Worm (Caenorhabditis elegans) whole organism, L2 larva: ENCODE data around the gene C33G8.2.
"Not testable (repeated sequence)": the region's sequence is repeated elsewhere in the genome, so short reads cannot be mapped to it uniquely, and the experiment has no call there.

Source experiments
- F13H6.1 ChIP-seq: sonication (generic microtip); optimal IDR thresholded peaks from 2 replicates; lab custom pipeline; 2016; ENCODE audit warnings: missing genetic modification characterization, missing compliant biosample characterization
- Y55F3AM.14 ChIP-seq: fragments of 200-800 bp; sonication (Bioruptor generic); optimal IDR thresholded peaks from 2 replicates; lab custom pipeline; 2018; ENCODE audit warnings: mild to moderate bottlenecking, missing genetic modification characterization, missing compliant biosample characterization
- ZK546.5 ChIP-seq: sonication (generic microtip); optimal IDR thresholded peaks from 2 replicates; lab custom pipeline; 2017; ENCODE audit warnings: missing biosample characterization, missing genetic modification characterization
- alr-1 ChIP-seq: fragments of 150-350 bp; optimal IDR thresholded peaks from 2 replicates; lab custom pipeline; 2014; ENCODE audit warnings: missing biosample characterization, missing genetic modification characterization
- aly-2 ChIP-seq: fragments of 150-350 bp; optimal IDR thresholded peaks from 2 replicates; lab custom pipeline; 2014; ENCODE audit warnings: missing biosample characterization, missing genetic modification characterization
- ama-1 ChIP-seq: fragments of 150-350 bp; optimal IDR thresholded peaks from 2 replicates; lab custom pipeline; 2018; ENCODE audit warnings: inconsistent platforms
- blmp-1 ChIP-seq: sonication (generic microtip); optimal IDR thresholded peaks from 2 replicates; lab custom pipeline; 2017; ENCODE audit warnings: missing genetic modification characterization, mild to moderate bottlenecking, missing compliant biosample characterization, antibody characterized with exemption, moderate library complexity; ENCODE audit not compliant: insufficient read depth
- ceh-16 ChIP-seq: fragments of 150-350 bp; optimal IDR thresholded peaks from 2 replicates; lab custom pipeline; 2014; ENCODE audit warnings: missing biosample characterization, missing genetic modification characterization
- ceh-82 ChIP-seq: fragments of 150-350 bp; optimal IDR thresholded peaks from 2 replicates; lab custom pipeline; 2014; ENCODE audit warnings: missing biosample characterization, missing genetic modification characterization
- crh-2 ChIP-seq: sonication (generic microtip); optimal IDR thresholded peaks from 2 replicates; lab custom pipeline; 2017; ENCODE audit warnings: missing biosample characterization, missing genetic modification characterization
- dmd-4 ChIP-seq: sonication (generic microtip); optimal IDR thresholded peaks from 2 replicates; lab custom pipeline; 2017; ENCODE audit warnings: missing biosample characterization, missing genetic modification characterization
- egl-27 ChIP-seq: sonication (generic microtip); optimal IDR thresholded peaks from 3 replicates; lab custom pipeline; 2017; ENCODE audit warnings: missing biosample characterization, missing genetic modification reagents, missing genetic modification characterization
- elt-1 ChIP-seq: fragments of 150-350 bp; optimal IDR thresholded peaks from 2 replicates; lab custom pipeline; 2014; ENCODE audit warnings: missing biosample characterization, missing genetic modification characterization
- fos-1 ChIP-seq: fragments of 150-350 bp; optimal IDR thresholded peaks from 2 replicates; lab custom pipeline; 2014; ENCODE audit warnings: missing biosample characterization, missing genetic modification characterization
- gmeb-1 ChIP-seq: fragments of 150-350 bp; optimal IDR thresholded peaks from 2 replicates; lab custom pipeline; 2014; ENCODE audit warnings: missing biosample characterization, missing genetic modification characterization
- lin-11 ChIP-seq: fragments of 150-350 bp; sonication (generic microtip); optimal IDR thresholded peaks from 2 replicates; lab custom pipeline; 2014; ENCODE audit warnings: missing biosample characterization, missing genetic modification characterization, inconsistent platforms, mixed read lengths
- lin-39 ChIP-seq: fragments of 150-350 bp; optimal IDR thresholded peaks from 2 replicates; lab custom pipeline; 2014; ENCODE audit warnings: missing biosample characterization, missing genetic modification reagents, missing genetic modification characterization
- lsy-2 ChIP-seq, 2 experiments: fragments of 150-350 bp in 1 of 2; sonication (generic microtip) in 1 of 2; optimal IDR thresholded peaks; 2 replicates each; lab custom pipeline; 2014 to 2017; ENCODE audit warnings: missing biosample characterization in 2 of 2, missing genetic modification characterization in 2 of 2
- mab-5 ChIP-seq: fragments of 150-350 bp; optimal IDR thresholded peaks from 2 replicates; lab custom pipeline; 2014; ENCODE audit warnings: missing biosample characterization, missing genetic modification characterization
- mbf-1 ChIP-seq: sonication (generic microtip); optimal IDR thresholded peaks from 2 replicates; lab custom pipeline; 2017; ENCODE audit warnings: missing biosample characterization, missing genetic modification characterization
- mdl-1 ChIP-seq, 2 experiments: fragments of 150-350 bp in 1 of 2; sonication (generic microtip) in 1 of 2; optimal IDR thresholded peaks; 2 replicates each; lab custom pipeline; 2017; ENCODE audit warnings: missing biosample characterization in 2 of 2, missing genetic modification characterization in 2 of 2
- nhr-10 ChIP-seq: sonication (generic microtip); optimal IDR thresholded peaks from 2 replicates; lab custom pipeline; 2017; ENCODE audit warnings: missing biosample characterization, missing genetic modification characterization
- nhr-11 ChIP-seq: fragments of 150-350 bp; optimal IDR thresholded peaks from 2 replicates; lab custom pipeline; 2014; ENCODE audit warnings: missing biosample characterization, missing genetic modification characterization
- nhr-12 ChIP-seq: fragments of 150-350 bp; optimal IDR thresholded peaks from 2 replicates; lab custom pipeline; 2014; ENCODE audit warnings: missing biosample characterization, missing genetic modification characterization
- nhr-129 ChIP-seq: fragments of 150-350 bp; optimal IDR thresholded peaks from 2 replicates; lab custom pipeline; 2014; ENCODE audit warnings: missing biosample characterization, missing genetic modification characterization
- nhr-21 ChIP-seq: fragments of 150-350 bp; optimal IDR thresholded peaks from 2 replicates; lab custom pipeline; 2014; ENCODE audit warnings: missing biosample characterization, missing genetic modification characterization
- nhr-23 ChIP-seq: fragments of 150-350 bp; optimal IDR thresholded peaks from 2 replicates; lab custom pipeline; 2014; ENCODE audit warnings: missing biosample characterization, missing genetic modification reagents, missing genetic modification characterization
- nhr-237 ChIP-seq: fragments of 150-350 bp; optimal IDR thresholded peaks from 2 replicates; lab custom pipeline; 2014; ENCODE audit warnings: missing biosample characterization, missing genetic modification characterization
- nhr-25 ChIP-seq: fragments of 150-350 bp; sonication (generic microtip); optimal IDR thresholded peaks from 3 replicates; lab custom pipeline; 2014; ENCODE audit warnings: missing biosample characterization, missing genetic modification characterization
- nhr-6 ChIP-seq: fragments of 150-350 bp; optimal IDR thresholded peaks from 2 replicates; lab custom pipeline; 2014; ENCODE audit warnings: missing biosample characterization, missing genetic modification characterization
- nhr-77 ChIP-seq: fragments of 150-350 bp; optimal IDR thresholded peaks from 2 replicates; lab custom pipeline; 2014; ENCODE audit warnings: missing biosample characterization, missing genetic modification characterization
- peb-1 ChIP-seq: fragments of 150-350 bp; optimal IDR thresholded peaks from 2 replicates; lab custom pipeline; 2014; ENCODE audit warnings: missing biosample characterization, missing genetic modification characterization
- sem-4 ChIP-seq: fragments of 150-350 bp; optimal IDR thresholded peaks from 2 replicates; lab custom pipeline; 2014; ENCODE audit warnings: missing biosample characterization, missing genetic modification reagents, missing genetic modification characterization
- skn-1 ChIP-seq: sonication (generic microtip); optimal IDR thresholded peaks from 2 replicates; lab custom pipeline; 2017; ENCODE audit warnings: missing biosample characterization, missing genetic modification characterization
- sma-3 ChIP-seq: sonication (generic microtip); optimal IDR thresholded peaks from 2 replicates; lab custom pipeline; 2016; ENCODE audit warnings: missing genetic modification reagents, missing genetic modification characterization, missing compliant biosample characterization
- sma-9 ChIP-seq, 2 experiments: fragments of 150-350 bp in 1 of 2; sonication (generic microtip) in 1 of 2; optimal IDR thresholded peaks; 2 replicates each; lab custom pipeline; 2014 to 2016; ENCODE audit warnings: missing genetic modification characterization in 2 of 2, mild to moderate bottlenecking in 1 of 2, missing biosample characterization in 1 of 2, missing compliant biosample characterization in 1 of 2, missing genetic modification reagents in 1 of 2, moderate library complexity in 1 of 2
- unc-39 ChIP-seq: fragments of 150-350 bp; optimal IDR thresholded peaks from 2 replicates; lab custom pipeline; 2014; ENCODE audit warnings: missing biosample characterization, missing genetic modification characterization
- unc-55 ChIP-seq: fragments of 150-350 bp; sonication (generic microtip); optimal IDR thresholded peaks from 3 replicates; lab custom pipeline; 2014; ENCODE audit warnings: missing biosample characterization, missing genetic modification reagents, missing genetic modification characterization
- zag-1 ChIP-seq: fragments of 150-350 bp; optimal IDR thresholded peaks from 2 replicates; lab custom pipeline; 2014; ENCODE audit warnings: missing biosample characterization, missing genetic modification characterization
- ztf-1 ChIP-seq: fragments of 200-800 bp; sonication (Bioruptor generic); conservative IDR thresholded peaks from 2 replicates; pipeline ENCODE4 v1.3.6; 2022; ENCODE audit warnings: missing genetic modification characterization, missing compliant biosample characterization
- ztf-11 ChIP-seq: sonication (generic microtip); optimal IDR thresholded peaks from 2 replicates; lab custom pipeline; 2017; ENCODE audit warnings: missing biosample characterization, missing genetic modification characterization
- ztf-4 ChIP-seq: fragments of 150-350 bp; optimal IDR thresholded peaks from 2 replicates; lab custom pipeline; 2014; ENCODE audit warnings: missing biosample characterization, missing genetic modification characterization

C33G8.2 gene

DNA sequence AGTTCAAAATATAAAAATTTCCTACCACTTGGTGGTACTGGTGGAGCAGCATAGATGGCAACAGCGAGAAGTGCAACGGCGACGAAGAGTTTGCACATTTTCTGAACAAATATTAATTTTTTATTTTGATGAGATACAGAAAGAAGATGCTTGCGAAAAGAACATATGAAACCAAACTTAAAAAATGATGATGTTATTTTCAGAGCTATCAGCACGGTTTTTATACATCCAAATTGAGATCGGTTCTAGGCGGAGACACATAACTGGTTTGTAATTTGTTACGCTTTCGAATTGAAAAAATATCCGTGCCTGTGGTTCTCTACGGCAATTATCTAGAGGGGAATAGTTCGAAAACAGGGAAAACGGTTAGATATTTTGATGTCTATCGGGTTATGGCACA is 43.5 kb downstream of the C33G8.2 start, which contains the start of gene txt-17:
Gene txt-17, minus strand, starts transcription at position 101 of the 400 bp plus-strand sequence.
- TF ChIP-seq nhr-6 (tag; lab: Kevin White, UChicago) (no peak), nhr-11 (tag; lab: Kevin White, UChicago) (no peak), nhr-77 (tag; lab: Kevin White, UChicago) (no peak), nhr-129 (tag; lab: Kevin White, UChicago) (no peak), crh-2 (tag; lab: Kevin White, UChicago) (no peak), sma-9 (GFP tag; optimal IDR thresholded peaks at IDR 0.05; lab: Kevin White, UChicago) (no peak), sma-9 (tag; optimal IDR thresholded peaks at IDR 0.05; lab: Kevin White, UChicago) (no peak), lsy-2 (tag; optimal IDR thresholded peaks at IDR 0.05; lab: Kevin White, UChicago) (no peak), nhr-21 (tag; lab: Kevin White, UChicago) (no peak), dmd-4 (tag; lab: Kevin White, UChicago) (no peak)

- no peak for TF ChIP-seq ceh-16 (tag; lab: Kevin White, UChicago)
- TF ChIP-seq nhr-10 (tag; lab: Kevin White, UChicago): no peak
- TF ChIP-seq mbf-1 (tag; lab: Kevin White, UChicago): no peak
- no peak for TF ChIP-seq ztf-1
- TF ChIP-seq aly-2 (tag; lab: Kevin White, UChicago): no peak
- no peak for TF ChIP-seq peb-1 (tag; lab: Kevin White, UChicago)
Measured at ce11 chrV:7054598-7054997, 45.0 kb downstream of the C33G8.2 start, which contains the start of gene spig-8. Gene spig-8, plus strand, starts transcription at chrV:7054898.

DNA sequence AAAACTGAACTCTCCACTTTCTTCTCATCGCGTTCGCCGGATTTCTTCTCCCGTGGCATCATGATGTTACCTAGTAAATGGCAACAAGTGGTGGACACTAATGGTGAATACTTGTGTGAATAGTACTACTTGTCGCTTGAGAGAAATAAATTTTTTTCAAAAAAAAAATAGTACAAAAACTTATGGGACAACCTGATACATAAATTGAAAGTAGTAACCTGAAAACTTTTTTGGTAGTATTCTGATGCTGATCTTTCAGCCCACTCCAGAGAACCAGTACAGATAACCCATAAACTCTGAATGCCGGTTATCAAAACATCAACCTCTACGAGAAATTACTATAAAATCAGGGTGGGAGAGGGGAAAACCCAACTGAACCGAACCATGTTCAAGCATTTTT is 48.2 kb downstream of the C33G8.2 start, which contains the start of gene Y57E12AL.2:
Gene Y57E12AL.2, plus strand, starts transcription at position 301 of the 400 bp plus-strand sequence.
- not testable (repeated sequence) for TF ChIP-seq nhr-6 (tag; lab: Kevin White, UChicago); gmeb-1; ztf-4 (tag; lab: Kevin White, UChicago)

ce11 chrV:7059350-7059749 is 49.8 kb downstream of the C33G8.2 start, which contains the start of gene mdt-6:
Gene mdt-6, minus strand, starts transcription at chrV:7059624.
- TF ChIP-seq nhr-10 (tag; lab: Kevin White, UChicago): no peak
- TF ChIP-seq blmp-1 (tag; lab: Kevin White, UChicago): no peak

ce11 chrV:7060396-7060795 is 50.8 kb downstream of the C33G8.2 start, which contains the start of the genes Y57E12AL.6 and Y57E12AL.1:
Gene Y57E12AL.6, minus strand, starts transcription at chrV:7060470.
Gene Y57E12AL.1, plus strand, starts transcription at chrV:7060530.
- no peak for TF ChIP-seq alr-1 (tag; lab: Kevin White, UChicago)
- peak; percentile 51 for TF ChIP-seq fos-1 (tag; lab: Kevin White, UChicago)
- peak; percentile 73 for TF ChIP-seq nhr-21 (tag; lab: Kevin White, UChicago)
- no peak for TF ChIP-seq nhr-23
- TF ChIP-seq sma-9 (GFP tag; optimal IDR thresholded peaks at IDR 0.05; lab: Kevin White, UChicago): peak; percentile 88
- no peak for TF ChIP-seq sma-9 (tag; optimal IDR thresholded peaks at IDR 0.05; lab: Kevin White, UChicago)
- peak; percentile 92 for TF ChIP-seq crh-2 (tag; lab: Kevin White, UChicago)
- TF ChIP-seq lin-39: no peak
- no peak for TF ChIP-seq nhr-11 (tag; lab: Kevin White, UChicago)
- TF ChIP-seq egl-27 (tag; lab: Kevin White, UChicago): peak; percentile 49
- peak; percentile 80 for TF ChIP-seq sma-3 (GFP tag; lab: Kevin White, UChicago)
- no peak for TF ChIP-seq ZK546.5 (tag; lab: Kevin White, UChicago)
- no peak for TF ChIP-seq nhr-12 (tag; lab: Kevin White, UChicago)
- TF ChIP-seq nhr-77 (tag; lab: Kevin White, UChicago): no peak
- TF ChIP-seq peb-1 (tag; lab: Kevin White, UChicago): no peak
- TF ChIP-seq ceh-82: no peak
- TF ChIP-seq ztf-11 (tag; lab: Kevin White, UChicago): no peak
- no peak for TF ChIP-seq elt-1
- no peak for TF ChIP-seq unc-39 (tag; lab: Kevin White, UChicago)
- TF ChIP-seq mbf-1 (tag; lab: Kevin White, UChicago): no peak
- peak; percentile 77 for TF ChIP-seq ztf-4 (tag; lab: Kevin White, UChicago)
- TF ChIP-seq unc-55 (GFP tag; lab: Kevin White, UChicago): peak; percentile 79
- no peak for TF ChIP-seq ceh-16 (tag; lab: Kevin White, UChicago)
- peak; percentile 86 for TF ChIP-seq gmeb-1
- no peak for TF ChIP-seq dmd-4 (tag; lab: Kevin White, UChicago)
- peak; percentile 17 for TF ChIP-seq zag-1
- no peak for TF ChIP-seq Y55F3AM.14 (GFP tag; lab: Kevin White, UChicago)
- peak; percentile 83 for TF ChIP-seq F13H6.1 (tag; lab: Kevin White, UChicago)
- peak; percentile 28 for TF ChIP-seq nhr-237 (tag; lab: Kevin White, UChicago)
- peak; percentile 67 to 89 for TF ChIP-seq lsy-2 (tag; optimal IDR thresholded peaks at IDR 0.05; lab: Kevin White, UChicago)
- TF ChIP-seq sem-4 (tag; lab: Kevin White, UChicago): peak; percentile 79
- no peak for TF ChIP-seq ama-1 (lab: Kevin White, UChicago)
- TF ChIP-seq nhr-10 (tag; lab: Kevin White, UChicago): no peak
- TF ChIP-seq nhr-25: peak; percentile 91
- TF ChIP-seq nhr-129 (tag; lab: Kevin White, UChicago): peak; percentile 91
- peak; percentile 67 for TF ChIP-seq skn-1 (tag; lab: Kevin White, UChicago)
- TF ChIP-seq nhr-6 (tag; lab: Kevin White, UChicago): peak; percentile 75
- peak in 1 of 2 experiments; percentile 31 for TF ChIP-seq mdl-1 (tag; optimal IDR thresholded peaks at IDR 0.05; lab: Kevin White, UChicago)
- TF ChIP-seq mab-5 (tag; lab: Kevin White, UChicago): peak; percentile 37
- TF ChIP-seq lin-11 (tag; lab: Kevin White, UChicago): peak; percentile 51
